Fruit fly (Drosophila melanogaster): ENCODE measurements around the gene CG10096.

DNA sequence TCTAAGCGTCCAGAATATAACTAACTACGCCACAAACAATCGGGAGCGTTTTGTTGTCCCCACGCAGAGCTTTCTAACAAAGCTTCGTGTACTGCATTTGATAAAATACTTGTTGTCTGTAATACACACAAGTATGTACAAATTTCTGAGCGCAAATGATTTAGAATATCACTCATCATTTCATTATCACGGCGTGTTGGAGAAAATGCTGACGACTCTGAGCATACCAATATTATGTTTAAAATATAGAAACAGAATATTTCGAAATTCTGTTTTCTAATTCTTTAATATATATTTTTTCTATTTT lies 10.1 kb upstream of the CG10096 start, which contains the start of gene Cyp9f2:
- TF ChIP-seq ttk (optimal IDR thresholded peaks at IDR 0.05) (no peak), insv (optimal IDR thresholded peaks at IDR 0.05) (no peak), h (optimal IDR thresholded peaks at IDR 0.05) (no peak), Sin3A (optimal IDR thresholded peaks at IDR 0.05) (no peak), psq (optimal IDR thresholded peaks at IDR 0.05) (no peak), Myc (optimal IDR thresholded peaks at IDR 0.05) (no peak)

All from Kc167 (cell line).